Worm (Caenorhabditis elegans): ENCODE results near the gene egl-46.

DNA sequence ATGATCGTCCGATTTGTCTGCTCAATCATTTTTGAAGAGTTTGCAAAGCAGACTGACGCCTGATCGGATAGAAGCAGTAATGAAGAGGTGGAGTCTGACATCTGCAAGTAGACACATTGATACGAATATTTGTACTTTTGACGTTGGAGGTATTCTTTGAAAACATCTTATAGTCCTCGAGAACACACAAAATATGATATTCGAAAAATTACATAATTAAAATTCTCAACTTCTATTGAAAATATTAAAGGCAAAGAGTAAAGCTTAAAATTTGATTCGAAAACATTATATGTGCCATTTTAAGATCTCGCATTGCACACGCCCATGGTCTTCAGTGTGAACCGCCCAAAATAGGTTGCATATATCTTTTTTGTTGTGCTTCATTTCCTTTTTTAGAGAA is 41.0 kb upstream of the egl-46 start, which contains the start of gene ZC487.2:
- TF ChIP-seq ceh-22 (tag; optimal IDR thresholded peaks at IDR 0.05) (no peak), fkh-10 (GFP tag; optimal IDR thresholded peaks at IDR 0.05) (no peak), tbx-2 (tag; optimal IDR thresholded peaks at IDR 0.05) (no peak), ceh-31 (tag; optimal IDR thresholded peaks at IDR 0.05) (no peak), lin-11 (tag; optimal IDR thresholded peaks at IDR 0.05) (no peak), pha-4 (tag; optimal IDR thresholded peaks at IDR 0.05) (no peak), ceh-6 (GFP tag; optimal IDR thresholded peaks at IDR 0.05) (no peak), ama-1 (optimal IDR thresholded peaks at IDR 0.05) (no peak), nhr-11 (tag; optimal IDR thresholded peaks at IDR 0.05) (no peak)
